Worm (Caenorhabditis elegans) whole organism, young adult: ENCODE measurements around the gene sru-36.

Source experiments
- K12H6.12 ChIP-seq: fragments of 200-800 bp; sonication (Bioruptor generic); optimal IDR thresholded peaks from 2 replicates; lab custom pipeline; 2018; ENCODE audit warnings: mild to moderate bottlenecking, missing genetic modification characterization, missing compliant biosample characterization
- atf-7 ChIP-seq: sonication (generic microtip); optimal IDR thresholded peaks from 2 replicates; lab custom pipeline; 2017; ENCODE audit warnings: mild to moderate bottlenecking, missing genetic modification characterization, missing compliant biosample characterization
- attf-3 ChIP-seq: fragments of 200-800 bp; sonication (Bioruptor generic); conservative IDR thresholded peaks from 2 replicates; pipeline ENCODE4 v1.3.6; 2022; ENCODE audit warnings: missing genetic modification reagents, missing genetic modification characterization, missing compliant biosample characterization
- dpl-1 ChIP-seq: fragments of 150-350 bp; optimal IDR thresholded peaks from 2 replicates; lab custom pipeline; 2014; ENCODE audit warnings: missing biosample characterization, missing genetic modification reagents, missing genetic modification characterization
- lir-1 ChIP-seq: fragments of 200-800 bp; sonication (Bioruptor generic); conservative IDR thresholded peaks from 2 replicates; pipeline ENCODE4 v1.3.6; 2022; ENCODE audit warnings: missing genetic modification reagents, missing genetic modification characterization, missing compliant biosample characterization
- lsy-27 ChIP-seq: sonication (generic microtip); optimal IDR thresholded peaks from 2 replicates; lab custom pipeline; 2017; ENCODE audit warnings: missing genetic modification characterization, mild to moderate bottlenecking, missing compliant biosample characterization, antibody characterized with exemption, missing genotype, borderline replicate concordance; ENCODE audit not compliant: insufficient read depth
- nhr-80 ChIP-seq: sonication (generic microtip); optimal IDR thresholded peaks from 2 replicates; lab custom pipeline; 2016; ENCODE audit warnings: missing genetic modification characterization, missing compliant biosample characterization
- rpc-1 ChIP-seq, 2 experiments: fragments of 150-350 bp in 1 of 2; sonication (generic microtip) in 1 of 2; optimal IDR thresholded peaks; 2 replicates each; lab custom pipeline; 2014 to 2018; ENCODE audit warnings: missing biosample characterization in 1 of 2, missing genetic modification characterization in 1 of 2, missing genetic modification reagents in 1 of 2, missing genotype in 1 of 2
- snpc-4 ChIP-seq, 5 experiments: fragments of 150-350 bp in 1 of 5; sonication (generic microtip) in 4 of 5; optimal IDR thresholded peaks; 2 replicates each; lab custom pipeline; 2014 to 2018; ENCODE audit warnings: missing genetic modification characterization in 5 of 5, missing biosample characterization in 3 of 5, antibody characterized with exemption in 2 of 5, mild to moderate bottlenecking in 2 of 5, missing compliant biosample characterization in 2 of 5, missing genotype in 2 of 5, moderate library complexity in 2 of 5, missing genetic modification reagents in 1 of 5
- ztf-28 ChIP-seq: fragments of 200-800 bp; sonication (Bioruptor generic); IDR thresholded peaks from 2 replicates; pipeline ENCODE4 v1.3.6; 2022; ENCODE audit warnings: missing genetic modification reagents, missing genetic modification characterization, missing compliant biosample characterization
- ztf-6 ChIP-seq: fragments of 200-800 bp; sonication (Bioruptor generic); IDR thresholded peaks from 2 replicates; pipeline ENCODE4 v1.3.6; 2022; ENCODE audit warnings: missing genetic modification reagents, missing genetic modification characterization, missing compliant biosample characterization

DNA sequence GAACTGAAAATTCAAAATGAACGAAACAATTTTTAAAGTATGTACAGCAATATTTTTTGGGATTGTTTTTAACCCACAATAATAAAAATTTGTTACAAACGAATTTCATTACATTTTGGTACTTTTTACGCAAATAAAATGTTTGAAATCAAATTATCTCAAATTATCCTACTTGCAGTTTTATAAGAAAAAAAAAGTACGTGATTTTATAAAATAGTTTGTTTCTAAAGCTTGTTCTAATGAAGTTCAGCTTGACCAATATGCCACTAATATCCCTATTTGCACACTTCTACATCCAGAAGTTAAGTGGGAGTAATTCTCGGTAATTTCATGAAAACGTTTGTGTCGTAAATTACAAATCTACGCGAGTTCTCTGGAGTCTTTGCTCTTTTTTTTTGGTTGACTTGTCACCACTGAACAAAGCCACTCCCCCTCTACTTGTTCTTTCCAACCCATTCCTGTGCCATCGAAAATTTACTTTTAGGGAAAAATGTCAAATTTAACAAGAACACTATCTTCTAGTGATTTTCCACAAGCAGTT, 2.0 kb downstream of the sru-36 start, which contains the start of gene sru-8:
- TF ChIP-seq ztf-28 (GFP tag; lab: Robert Waterston, UW): no peak
- TF ChIP-seq lir-1: no peak
- no peak for TF ChIP-seq lsy-27 (tag; lab: Kevin White, UChicago)
- TF ChIP-seq dpl-1 (GFP tag; lab: Kevin White, UChicago): no peak
- no peak for TF ChIP-seq ztf-6 (GFP tag; lab: Robert Waterston, UW)
- TF ChIP-seq attf-3: no peak
- TF ChIP-seq atf-7 (tag; lab: Kevin White, UChicago): no peak
- no peak for TF ChIP-seq K12H6.12 (tag; lab: Kevin White, UChicago)
- no peak for TF ChIP-seq rpc-1 (optimal IDR thresholded peaks at IDR 0.05; lab: Kevin White, UChicago)
- TF ChIP-seq rpc-1 (tag; optimal IDR thresholded peaks at IDR 0.05; lab: Kevin White, UChicago): no peak
- no peak for TF ChIP-seq nhr-80 (tag; lab: Kevin White, UChicago)
- TF ChIP-seq snpc-4 (GFP tag; optimal IDR thresholded peaks at IDR 0.05; lab: Kevin White, UChicago): no peak
- TF ChIP-seq snpc-4 (tag; optimal IDR thresholded peaks at IDR 0.05; lab: Kevin White, UChicago): no peak
